Fruit fly (Drosophila melanogaster): ENCODE measurements around the gene mira.

The mira gene

DNA sequence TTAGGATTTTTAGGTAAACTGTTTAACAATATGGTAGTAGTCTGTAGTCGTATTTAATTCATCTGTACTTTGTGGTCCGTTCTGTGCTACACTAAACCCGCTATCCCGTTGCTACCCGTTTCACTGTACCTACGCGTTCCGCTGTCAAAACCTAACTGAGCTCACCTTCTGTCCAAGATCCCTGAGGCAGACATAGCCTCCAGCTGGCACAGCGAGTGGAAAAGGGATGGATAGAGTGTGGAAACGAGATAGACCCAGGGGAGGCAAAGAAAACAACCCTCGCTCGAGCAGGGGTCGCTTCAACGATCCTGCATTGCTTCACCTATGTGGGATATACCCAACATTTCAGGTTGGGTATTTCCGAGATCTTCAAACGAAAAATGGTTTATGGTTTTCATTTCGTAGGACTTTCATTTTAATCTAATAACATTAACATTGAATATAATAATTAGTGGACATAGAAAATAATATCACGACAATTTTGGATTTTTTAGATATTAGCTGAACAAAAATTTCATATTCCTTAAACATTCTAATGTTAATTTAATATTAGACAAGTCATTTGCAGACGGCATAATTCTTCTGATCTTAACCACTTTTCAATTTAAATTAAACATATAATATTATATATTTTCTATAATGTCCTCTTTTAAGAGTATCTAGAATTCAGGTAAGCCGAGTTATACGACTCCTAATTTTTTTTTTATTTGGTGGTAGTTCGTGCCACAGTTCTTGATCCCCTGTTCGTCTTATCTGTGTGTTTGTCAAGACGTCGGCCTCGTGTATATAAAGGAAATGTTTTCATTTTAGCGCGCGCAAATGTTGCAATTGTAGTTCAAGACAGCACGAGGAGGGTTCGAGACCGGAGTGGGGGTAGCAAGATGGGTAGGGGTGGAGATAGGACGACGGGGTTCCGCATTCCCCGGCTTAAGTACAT lies at the start of gene mira:
Gene mira, minus strand, starts transcription at position 281 of the 937 bp plus-strand sequence.
- TF ChIP-seq CG12605 (GFP tag; IDR thresholded peaks at IDR 0.05), result no peak
- TF ChIP-seq CG4496 (GFP tag; IDR thresholded peaks at IDR 0.05), result no peak
- no peak for TF ChIP-seq CG15710 (tag; optimal IDR thresholded peaks at IDR 0.05)
- TF ChIP-seq Ets98B (GFP tag; IDR thresholded peaks at IDR 0.05), result no peak
- no peak for TF ChIP-seq CG8159 (tag; optimal IDR thresholded peaks at IDR 0.05)
- no peak for TF ChIP-seq CG9948 (tag; optimal IDR thresholded peaks at IDR 0.05)
- TF ChIP-seq gl (tag; optimal IDR thresholded peaks at IDR 0.05), result no peak
- TF ChIP-seq Pif1A (GFP tag; optimal IDR thresholded peaks at IDR 0.05), result no peak
- no peak for TF ChIP-seq fd96Ca (GFP tag; IDR thresholded peaks at IDR 0.05)

dm6 chr3R:19972598-19972997 lies 37.7 kb upstream of the mira start, which contains the start of gene CG31213:
Gene CG31213 (plus strand): TSS chr3R:19972898.
- TF ChIP-seq Pif1A (GFP tag; optimal IDR thresholded peaks at IDR 0.05), result no peak
- no peak for TF ChIP-seq CG10348 (GFP tag; IDR thresholded peaks at IDR 0.05)
- TF ChIP-seq CG9948 (tag; optimal IDR thresholded peaks at IDR 0.05), result no peak
- TF ChIP-seq Snoo (tag; optimal IDR thresholded peaks at IDR 0.05), result no peak
- no peak for TF ChIP-seq EcR (GFP tag; optimal IDR thresholded peaks at IDR 0.05)
- no peak for TF ChIP-seq CG17806 (tag; optimal IDR thresholded peaks at IDR 0.05)
- no peak for TF ChIP-seq rn (GFP tag; IDR thresholded peaks at IDR 0.05)
- TF ChIP-seq fd96Ca (GFP tag; IDR thresholded peaks at IDR 0.05), result no peak
- TF ChIP-seq CG4496 (GFP tag; IDR thresholded peaks at IDR 0.05), result no peak
- no peak for TF ChIP-seq CG32121 (GFP tag; IDR thresholded peaks at IDR 0.05)
- TF ChIP-seq D1 (tag; optimal IDR thresholded peaks at IDR 0.05), result no peak
- no peak for TF ChIP-seq CG15710 (tag; optimal IDR thresholded peaks at IDR 0.05)
- no peak for TF ChIP-seq CG8301 (tag; optimal IDR thresholded peaks at IDR 0.05)
- TF ChIP-seq Ets98B (GFP tag; IDR thresholded peaks at IDR 0.05), result no peak
- no peak for TF ChIP-seq Pif1B (GFP tag; optimal IDR thresholded peaks at IDR 0.05)
- TF ChIP-seq CG12605 (GFP tag; IDR thresholded peaks at IDR 0.05), result no peak
- no peak for TF ChIP-seq CG34367 (tag; optimal IDR thresholded peaks at IDR 0.05)
- no peak for TF ChIP-seq CG8159 (tag; optimal IDR thresholded peaks at IDR 0.05)

DNA sequence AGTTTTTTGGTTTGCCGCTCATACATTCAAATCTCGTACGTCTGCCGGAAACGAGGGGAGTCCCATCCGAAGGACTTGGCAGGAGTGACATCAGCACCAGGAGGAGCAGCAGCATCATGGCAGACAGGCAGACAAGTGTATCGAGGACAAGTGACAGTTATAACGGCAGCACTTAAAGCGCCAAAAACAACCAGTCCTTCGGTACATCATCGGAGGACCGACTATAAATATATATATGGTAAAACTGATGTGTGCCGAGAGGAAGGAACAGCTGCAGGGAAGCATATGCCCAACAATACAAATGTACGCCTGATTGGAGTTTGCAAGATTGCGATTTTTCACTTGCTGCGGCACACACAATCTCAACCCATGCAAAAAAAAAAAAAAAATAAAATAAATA lies 33.8 kb upstream of the mira start:
- TF ChIP-seq CG8301 (tag; optimal IDR thresholded peaks at IDR 0.05), result no peak
- TF ChIP-seq CG12605 (GFP tag; IDR thresholded peaks at IDR 0.05), result no peak
- TF ChIP-seq CG4496 (GFP tag; IDR thresholded peaks at IDR 0.05), result no peak
- TF ChIP-seq fd96Ca (GFP tag; IDR thresholded peaks at IDR 0.05), result no peak
- no peak for TF ChIP-seq gl (tag; optimal IDR thresholded peaks at IDR 0.05)
- no peak for TF ChIP-seq CG14655 (GFP tag; optimal IDR thresholded peaks at IDR 0.05)
- no peak for TF ChIP-seq EcR (GFP tag; optimal IDR thresholded peaks at IDR 0.05)
- no peak for TF ChIP-seq Pif1B (GFP tag; optimal IDR thresholded peaks at IDR 0.05)
- TF ChIP-seq CG9948 (tag; optimal IDR thresholded peaks at IDR 0.05), result no peak
- TF ChIP-seq D1 (tag; optimal IDR thresholded peaks at IDR 0.05), result no peak
- TF ChIP-seq CG32121 (GFP tag; IDR thresholded peaks at IDR 0.05), result no peak
- TF ChIP-seq Pif1A (GFP tag; optimal IDR thresholded peaks at IDR 0.05), result no peak
- TF ChIP-seq Snoo (tag; optimal IDR thresholded peaks at IDR 0.05), result no peak

dm6 chr3R:19948143-19948542 lies 13.2 kb upstream of the mira start, which contains the start of gene CG4783:
Gene CG4783 (plus strand): TSS chr3R:19948443.
- no peak for TF ChIP-seq CG4496 (GFP tag; IDR thresholded peaks at IDR 0.05)
- no peak for TF ChIP-seq CG15710 (tag; optimal IDR thresholded peaks at IDR 0.05)
- no peak for TF ChIP-seq CG17806 (tag; optimal IDR thresholded peaks at IDR 0.05)
- TF ChIP-seq fd96Ca (GFP tag; IDR thresholded peaks at IDR 0.05), result no peak
- TF ChIP-seq CG14655 (GFP tag; optimal IDR thresholded peaks at IDR 0.05), result no peak
- TF ChIP-seq CG13204 (GFP tag; optimal IDR thresholded peaks at IDR 0.05), result no peak
- TF ChIP-seq Ets98B (GFP tag; IDR thresholded peaks at IDR 0.05), result no peak
- no peak for TF ChIP-seq D1 (tag; optimal IDR thresholded peaks at IDR 0.05)
- no peak for TF ChIP-seq CG8159 (tag; optimal IDR thresholded peaks at IDR 0.05)
- no peak for TF ChIP-seq CG34367 (tag; optimal IDR thresholded peaks at IDR 0.05)
- no peak for TF ChIP-seq gl (tag; optimal IDR thresholded peaks at IDR 0.05)
- TF ChIP-seq EcR (GFP tag; optimal IDR thresholded peaks at IDR 0.05), result no peak
- no peak for TF ChIP-seq Pif1A (GFP tag; optimal IDR thresholded peaks at IDR 0.05)
- TF ChIP-seq CG32121 (GFP tag; IDR thresholded peaks at IDR 0.05), result no peak
- no peak for TF ChIP-seq Pif1B (GFP tag; optimal IDR thresholded peaks at IDR 0.05)
- no peak for TF ChIP-seq CG8301 (tag; optimal IDR thresholded peaks at IDR 0.05)
- no peak for TF ChIP-seq Snoo (tag; optimal IDR thresholded peaks at IDR 0.05)
- no peak for TF ChIP-seq CG10348 (GFP tag; IDR thresholded peaks at IDR 0.05)

dm6 chr3R:19942312-19942711 lies 7.4 kb upstream of the mira start, which contains the start of gene CG46042:
Gene CG46042 (minus strand): TSS chr3R:19942412.
- no peak for TF ChIP-seq CG15710 (tag; optimal IDR thresholded peaks at IDR 0.05)
- no peak for TF ChIP-seq Snoo (tag; optimal IDR thresholded peaks at IDR 0.05)
- TF ChIP-seq CG13204 (GFP tag; optimal IDR thresholded peaks at IDR 0.05), result no peak
- TF ChIP-seq CG4496 (GFP tag; IDR thresholded peaks at IDR 0.05), result no peak
- TF ChIP-seq Pif1A (GFP tag; optimal IDR thresholded peaks at IDR 0.05), result no peak
- no peak for TF ChIP-seq CG17806 (tag; optimal IDR thresholded peaks at IDR 0.05)
- no peak for TF ChIP-seq Ets98B (GFP tag; IDR thresholded peaks at IDR 0.05)
- TF ChIP-seq D1 (tag; optimal IDR thresholded peaks at IDR 0.05), result no peak
- TF ChIP-seq fd96Ca (GFP tag; IDR thresholded peaks at IDR 0.05), result no peak
- no peak for TF ChIP-seq CG8301 (tag; optimal IDR thresholded peaks at IDR 0.05)
- no peak for TF ChIP-seq CG10348 (GFP tag; IDR thresholded peaks at IDR 0.05)
- TF ChIP-seq CG32121 (GFP tag; IDR thresholded peaks at IDR 0.05), result no peak
- no peak for TF ChIP-seq gl (tag; optimal IDR thresholded peaks at IDR 0.05)
- TF ChIP-seq CG12605 (GFP tag; IDR thresholded peaks at IDR 0.05), result no peak
- TF ChIP-seq EcR (GFP tag; optimal IDR thresholded peaks at IDR 0.05), result no peak
- TF ChIP-seq CG8159 (tag; optimal IDR thresholded peaks at IDR 0.05), result no peak
- no peak for TF ChIP-seq CG14655 (GFP tag; optimal IDR thresholded peaks at IDR 0.05)
- no peak for TF ChIP-seq Pif1B (GFP tag; optimal IDR thresholded peaks at IDR 0.05)
- no peak for TF ChIP-seq CG9948 (tag; optimal IDR thresholded peaks at IDR 0.05)
- no peak for TF ChIP-seq rn (GFP tag; IDR thresholded peaks at IDR 0.05)
